Worm (Caenorhabditis elegans): ENCODE data around the gene T19B10.2.

- TF ChIP-seq pha-4 (tag; optimal IDR thresholded peaks at IDR 0.05) (no peak), elt-3 (tag; optimal IDR thresholded peaks at IDR 0.05) (no peak), zip-8 (tag; optimal IDR thresholded peaks at IDR 0.05) (no peak), elt-1 (tag; optimal IDR thresholded peaks at IDR 0.05; ENCODE audit: borderline replicate concordance, insufficient read depth) (no peak), unc-39 (tag; optimal IDR thresholded peaks at IDR 0.05) (no peak), bed-3 (GFP tag; optimal IDR thresholded peaks at IDR 0.05) (no peak), nhr-237 (tag; optimal IDR thresholded peaks at IDR 0.05) (no peak), ztf-11 (tag; optimal IDR thresholded peaks at IDR 0.05) (no peak), nhr-28 (tag; optimal IDR thresholded peaks at IDR 0.05) (no peak), mep-1 (tag; optimal IDR thresholded peaks at IDR 0.05) (no peak), nhr-2 (tag; optimal IDR thresholded peaks at IDR 0.05) (no peak), nhr-12 (tag; optimal IDR thresholded peaks at IDR 0.05) (no peak)
These were observed 33.9 kb downstream of the T19B10.2 start, which contains the start of gene srsx-31 for ce11 chrV:11254980-11255379.

All from whole organism, mixed stage, embryonic.